Worm (Caenorhabditis elegans) whole organism, young adult: Measurements from ENCODE around the gene oma-2.

Experiments
- C17E4.6 ChIP-seq: fragments of 200-800 bp; sonication (Bioruptor generic); IDR thresholded peaks from 2 replicates; pipeline ENCODE4 v1.3.6; 2022; ENCODE audit warnings: missing genetic modification reagents, missing genetic modification characterization, missing compliant biosample characterization
- F10E7.11 ChIP-seq: sonication (generic microtip); optimal IDR thresholded peaks from 2 replicates; lab custom pipeline; 2017; ENCODE audit warnings: mild to moderate bottlenecking, missing genetic modification characterization, moderate library complexity, missing compliant biosample characterization
- F33H1.4 ChIP-seq: fragments of 200-800 bp; sonication (Bioruptor generic); IDR thresholded peaks from 2 replicates; pipeline ENCODE4 v1.3.6; 2022; ENCODE audit warnings: missing genetic modification reagents, missing genetic modification characterization, missing compliant biosample characterization
- F37B4.10 ChIP-seq: fragments of 200-800 bp; sonication (Bioruptor generic); IDR thresholded peaks from 2 replicates; pipeline ENCODE4 v1.3.6; 2022; ENCODE audit warnings: missing genetic modification characterization, missing compliant biosample characterization
- F39B2.1 ChIP-seq: fragments of 200-800 bp; sonication (Bioruptor generic); IDR thresholded peaks from 2 replicates; pipeline ENCODE4 v1.3.6; 2022; ENCODE audit warnings: missing genetic modification reagents, missing genetic modification characterization, missing compliant biosample characterization
- F52B5.7 ChIP-seq: sonication (generic microtip); optimal IDR thresholded peaks from 2 replicates; lab custom pipeline; 2016; ENCODE audit warnings: mild to moderate bottlenecking, missing genetic modification characterization, missing compliant biosample characterization
- F55B11.4 ChIP-seq: sonication (generic microtip); optimal IDR thresholded peaks from 2 replicates; lab custom pipeline; 2016; ENCODE audit warnings: missing compliant biosample characterization, missing genetic modification characterization, borderline replicate concordance; ENCODE audit not compliant: insufficient read depth
- F57A8.1 ChIP-seq: fragments of 200-800 bp; sonication (Bioruptor generic); optimal IDR thresholded peaks from 2 replicates; lab custom pipeline; 2018; ENCODE audit warnings: mild to moderate bottlenecking, missing genetic modification characterization, moderate library complexity, missing compliant biosample characterization
- F57C9.4 ChIP-seq: sonication (generic microtip); optimal IDR thresholded peaks from 2 replicates; lab custom pipeline; 2017; ENCODE audit warnings: mild to moderate bottlenecking, missing genetic modification characterization, missing compliant biosample characterization
- K12H6.12 ChIP-seq: fragments of 200-800 bp; sonication (Bioruptor generic); optimal IDR thresholded peaks from 2 replicates; lab custom pipeline; 2018; ENCODE audit warnings: mild to moderate bottlenecking, missing genetic modification characterization, missing compliant biosample characterization
- Y53F4B.3 ChIP-seq: fragments of 200-800 bp; sonication (Bioruptor generic); IDR thresholded peaks from 2 replicates; pipeline ENCODE4 v1.3.6; 2022; ENCODE audit warnings: missing genetic modification reagents, missing genetic modification characterization, missing compliant biosample characterization
- Y67H2A.10 ChIP-seq: fragments of 200-800 bp; sonication (Bioruptor generic); conservative IDR thresholded peaks from 2 replicates; pipeline ENCODE4 v1.3.6; 2022; ENCODE audit warnings: missing genetic modification reagents, missing genetic modification characterization, missing compliant biosample characterization
- Y79H2A.3 ChIP-seq: fragments of 200-800 bp; sonication (Bioruptor generic); conservative IDR thresholded peaks from 2 replicates; pipeline ENCODE4 v1.3.6; 2022; ENCODE audit warnings: missing genetic modification reagents, missing genetic modification characterization, missing compliant biosample characterization
- Y95B8A.8 ChIP-seq: fragments of 200-800 bp; sonication (Bioruptor generic); IDR thresholded peaks from 2 replicates; pipeline ENCODE4 v1.3.6; 2022; ENCODE audit warnings: missing genetic modification reagents, missing genetic modification characterization, missing compliant biosample characterization
- ZK185.1 ChIP-seq: sonication (generic microtip); optimal IDR thresholded peaks from 2 replicates; lab custom pipeline; 2016; ENCODE audit warnings: mild to moderate bottlenecking, missing genetic modification characterization, missing compliant biosample characterization; ENCODE audit not compliant: poor library complexity, severe bottlenecking
- aptf-2 ChIP-seq: fragments of 200-800 bp; sonication (Bioruptor generic); conservative IDR thresholded peaks from 2 replicates; pipeline ENCODE4 v1.3.6; 2022; ENCODE audit warnings: missing genetic modification reagents, missing genetic modification characterization, missing compliant biosample characterization
- athp-1 ChIP-seq: sonication (generic microtip); optimal IDR thresholded peaks from 2 replicates; lab custom pipeline; 2017; ENCODE audit warnings: mild to moderate bottlenecking, missing genetic modification characterization, missing compliant biosample characterization
- attf-6 ChIP-seq: fragments of 200-800 bp; sonication (Bioruptor generic); IDR thresholded peaks from 2 replicates; pipeline ENCODE4 v1.3.6; 2022; ENCODE audit warnings: missing genetic modification reagents, missing genetic modification characterization, missing compliant biosample characterization
- bed-2 ChIP-seq: fragments of 200-800 bp; sonication (Bioruptor generic); IDR thresholded peaks from 2 replicates; pipeline ENCODE4 v1.3.6; 2022; ENCODE audit warnings: missing genetic modification reagents, missing genetic modification characterization, missing compliant biosample characterization
- ceh-100 ChIP-seq: fragments of 200-800 bp; sonication (Bioruptor generic); IDR thresholded peaks from 2 replicates; pipeline ENCODE4 v1.3.6; 2022; ENCODE audit warnings: missing genetic modification reagents, missing genetic modification characterization, missing compliant biosample characterization
- ceh-27 ChIP-seq: fragments of 200-800 bp; sonication (Bioruptor generic); optimal IDR thresholded peaks from 2 replicates; lab custom pipeline; 2018; ENCODE audit warnings: mild to moderate bottlenecking, missing genetic modification characterization, moderate library complexity, missing compliant biosample characterization
- dpff-1 ChIP-seq: sonication (generic microtip); optimal IDR thresholded peaks from 2 replicates; lab custom pipeline; 2017; ENCODE audit warnings: mild to moderate bottlenecking, missing genetic modification characterization, missing compliant biosample characterization
- efl-1 ChIP-seq: fragments of 150-350 bp; optimal IDR thresholded peaks from 2 replicates; lab custom pipeline; 2014; ENCODE audit warnings: missing biosample characterization, missing genetic modification reagents, missing genetic modification characterization
- egl-44 ChIP-seq: fragments of 200-800 bp; sonication (Bioruptor generic); IDR thresholded peaks from 2 replicates; pipeline ENCODE4 v1.3.6; 2022; ENCODE audit warnings: missing genetic modification reagents, missing genetic modification characterization, missing compliant biosample characterization
- ets-4 ChIP-seq: fragments of 200-800 bp; sonication (Bioruptor generic); optimal IDR thresholded peaks from 2 replicates; lab custom pipeline; 2018; ENCODE audit warnings: mild to moderate bottlenecking, missing genetic modification characterization, missing compliant biosample characterization
- him-1 ChIP-seq: sonication (generic microtip); optimal IDR thresholded peaks from 2 replicates; lab custom pipeline; 2016; ENCODE audit warnings: missing genotype, missing genetic modification reagents, missing genetic modification characterization, missing compliant biosample characterization
- hmg-20 ChIP-seq: fragments of 200-800 bp; sonication (Bioruptor generic); IDR thresholded peaks from 2 replicates; pipeline ENCODE4 v1.3.6; 2022; ENCODE audit warnings: missing genetic modification reagents, missing genetic modification characterization, missing compliant biosample characterization
- hsf-1 ChIP-seq: fragments of 200-800 bp; sonication (Bioruptor generic); IDR thresholded peaks from 2 replicates; pipeline ENCODE4 v1.3.6; 2022; ENCODE audit warnings: missing genetic modification reagents, missing genetic modification characterization, missing compliant biosample characterization
- let-607 ChIP-seq, 2 experiments: fragments of 200-800 bp in 1 of 2; sonication (Bioruptor generic) in 1 of 2; sonication (generic microtip) in 1 of 2; optimal IDR thresholded peaks; 2 replicates each; lab custom pipeline; 2016 to 2018; ENCODE audit warnings: mild to moderate bottlenecking in 2 of 2, missing compliant biosample characterization in 2 of 2, missing genetic modification characterization in 2 of 2, moderate library complexity in 2 of 2, missing genotype in 1 of 2
- lin-26 ChIP-seq: fragments of 200-800 bp; sonication (Bioruptor generic); IDR thresholded peaks from 2 replicates; pipeline ENCODE4 v1.3.6; 2022; ENCODE audit warnings: missing genetic modification reagents, missing genetic modification characterization, missing compliant biosample characterization
- lin-54 ChIP-seq: fragments of 200-800 bp; sonication (Bioruptor generic); optimal IDR thresholded peaks from 2 replicates; lab custom pipeline; 2018; ENCODE audit warnings: mild to moderate bottlenecking, missing genetic modification characterization, missing compliant biosample characterization
- madf-6 ChIP-seq: fragments of 200-800 bp; sonication (Bioruptor generic); IDR thresholded peaks from 2 replicates; pipeline ENCODE4 v1.3.6; 2022; ENCODE audit warnings: missing genetic modification reagents, missing genetic modification characterization, missing compliant biosample characterization
- madf-8 ChIP-seq: fragments of 200-800 bp; sonication (Bioruptor generic); conservative IDR thresholded peaks from 2 replicates; pipeline ENCODE4 v1.3.6; 2022; ENCODE audit warnings: missing genetic modification reagents, missing genetic modification characterization, missing compliant biosample characterization
- nfya-1 ChIP-seq: sonication (generic microtip); optimal IDR thresholded peaks from 2 replicates; lab custom pipeline; 2017; ENCODE audit warnings: antibody characterized with exemption, missing compliant biosample characterization, missing genetic modification characterization, borderline replicate concordance; ENCODE audit not compliant: insufficient read depth
- nhr-179 ChIP-seq: sonication (generic microtip); optimal IDR thresholded peaks from 2 replicates; lab custom pipeline; 2016; ENCODE audit warnings: mild to moderate bottlenecking, missing genetic modification characterization, missing compliant biosample characterization
- nhr-27 ChIP-seq: fragments of 200-800 bp; sonication (Bioruptor generic); optimal IDR thresholded peaks from 2 replicates; lab custom pipeline; 2018; ENCODE audit warnings: mild to moderate bottlenecking, missing genetic modification characterization, moderate library complexity, missing compliant biosample characterization
- nhr-90 ChIP-seq: sonication (generic microtip); optimal IDR thresholded peaks from 2 replicates; lab custom pipeline; 2016; ENCODE audit warnings: missing genotype, mild to moderate bottlenecking, missing genetic modification characterization, missing compliant biosample characterization
- pbrm-1 ChIP-seq: fragments of 200-800 bp; sonication (Bioruptor generic); IDR thresholded peaks from 2 replicates; pipeline ENCODE4 v1.3.6; 2022; ENCODE audit warnings: missing genetic modification reagents, missing genetic modification characterization, missing compliant biosample characterization
- rpc-1 ChIP-seq, 2 experiments: fragments of 150-350 bp in 1 of 2; sonication (generic microtip) in 1 of 2; optimal IDR thresholded peaks; 2 replicates each; lab custom pipeline; 2014 to 2018; ENCODE audit warnings: missing biosample characterization in 1 of 2, missing genetic modification characterization in 1 of 2, missing genetic modification reagents in 1 of 2, missing genotype in 1 of 2
- sea-2 ChIP-seq: fragments of 200-800 bp; sonication (Bioruptor generic); IDR thresholded peaks from 2 replicates; pipeline ENCODE4 v1.3.6; 2022; ENCODE audit warnings: missing genetic modification characterization, missing compliant biosample characterization
- snpc-1.3 ChIP-seq: sonication (generic microtip); optimal IDR thresholded peaks from 2 replicates; lab custom pipeline; 2017; ENCODE audit warnings: missing genetic modification characterization, mild to moderate bottlenecking, missing compliant biosample characterization, antibody characterized with exemption, moderate library complexity, missing genotype, missing genetic modification reagents; ENCODE audit not compliant: insufficient read depth
- snpc-4 ChIP-seq, 5 experiments: fragments of 150-350 bp in 1 of 5; sonication (generic microtip) in 4 of 5; optimal IDR thresholded peaks; 2 replicates each; lab custom pipeline; 2014 to 2018; ENCODE audit warnings: missing genetic modification characterization in 5 of 5, missing biosample characterization in 3 of 5, antibody characterized with exemption in 2 of 5, mild to moderate bottlenecking in 2 of 5, missing compliant biosample characterization in 2 of 5, missing genotype in 2 of 5, moderate library complexity in 2 of 5, missing genetic modification reagents in 1 of 5
- tbp1 ChIP-seq: fragments of 200-800 bp; sonication (Bioruptor generic); optimal IDR thresholded peaks from 2 replicates; lab custom pipeline; 2018; ENCODE audit warnings: mild to moderate bottlenecking, missing genetic modification characterization, missing compliant biosample characterization
- xnd-1 ChIP-seq: sonication (generic microtip); optimal IDR thresholded peaks from 2 replicates; lab custom pipeline; 2016; ENCODE audit warnings: missing genotype, missing genetic modification reagents, missing genetic modification characterization, missing compliant biosample characterization
- zim-3 ChIP-seq: sonication (generic microtip); optimal IDR thresholded peaks from 2 replicates; lab custom pipeline; 2017; ENCODE audit warnings: mild to moderate bottlenecking, missing genetic modification characterization, moderate library complexity, missing compliant biosample characterization
- ztf-18 ChIP-seq: sonication (generic microtip); optimal IDR thresholded peaks from 2 replicates; lab custom pipeline; 2016; ENCODE audit warnings: missing genotype, mild to moderate bottlenecking, missing genetic modification characterization, missing compliant biosample characterization
- ztf-26 ChIP-seq: sonication (generic microtip); optimal IDR thresholded peaks from 2 replicates; lab custom pipeline; 2017; ENCODE audit warnings: missing genetic modification characterization, missing compliant biosample characterization

oma-2 gene

ce11 chrV:8000929-8001513 lies 28.2 kb upstream of the oma-2 start, which contains the start of gene Y97E10AR.1:
Gene Y97E10AR.1, plus strand, starts transcription at chrV:8001463.
- TF ChIP-seq F39B2.1 (GFP tag; lab: Robert Waterston, UW) (no peak), madf-8 (no peak), lin-26 (GFP tag; lab: Robert Waterston, UW) (no peak), nhr-90 (tag; lab: Kevin White, UChicago) (peak; percentile 58), F55B11.4 (tag; lab: Kevin White, UChicago) (no peak), aptf-2 (GFP tag; lab: Robert Waterston, UW) (no peak), attf-6 (GFP tag; lab: Robert Waterston, UW) (no peak), let-607 (tag; optimal IDR thresholded peaks at IDR 0.05; lab: Kevin White, UChicago) (peak; percentile 62 to 68), efl-1 (GFP tag; lab: Kevin White, UChicago) (no peak), ZK185.1 (tag; lab: Kevin White, UChicago) (peak; percentile 26), sea-2 (GFP tag; lab: Robert Waterston, UW) (no peak), zim-3 (tag; lab: Kevin White, UChicago) (no peak), F57C9.4 (no peak), ets-4 (peak; percentile 52), rpc-1 (optimal IDR thresholded peaks at IDR 0.05; lab: Kevin White, UChicago) (no peak), rpc-1 (tag; optimal IDR thresholded peaks at IDR 0.05; lab: Kevin White, UChicago) (no peak), him-1 (no peak), K12H6.12 (tag; lab: Kevin White, UChicago) (peak; percentile 81), nfya-1 (no peak), C17E4.6 (GFP tag; lab: Robert Waterston, UW) (no peak), athp-1 (tag; lab: Kevin White, UChicago) (no peak), hsf-1 (GFP tag; lab: Robert Waterston, UW) (no peak), lin-54 (GFP tag; lab: Kevin White, UChicago) (no peak), F33H1.4 (no peak), F52B5.7 (tag; lab: Kevin White, UChicago) (no peak), madf-6 (GFP tag; lab: Robert Waterston, UW) (no peak), Y53F4B.3 (GFP tag; lab: Robert Waterston, UW) (no peak), dpff-1 (tag; lab: Kevin White, UChicago) (no peak), egl-44 (GFP tag; lab: Robert Waterston, UW) (no peak), ztf-18 (tag; lab: Kevin White, UChicago) (peak; percentile 49), ceh-100 (GFP tag; lab: Robert Waterston, UW) (no peak), hmg-20 (GFP tag; lab: Robert Waterston, UW) (no peak), F10E7.11 (tag; lab: Kevin White, UChicago) (no peak), ceh-27 (GFP tag; lab: Kevin White, UChicago) (peak; percentile 27), nhr-27 (tag; lab: Kevin White, UChicago) (no peak), ztf-26 (tag; lab: Kevin White, UChicago) (no peak), F57A8.1 (GFP tag; lab: Kevin White, UChicago) (no peak), snpc-4 (GFP tag; optimal IDR thresholded peaks at IDR 0.05; lab: Kevin White, UChicago) (no peak), snpc-4 (tag; optimal IDR thresholded peaks at IDR 0.05; lab: Kevin White, UChicago) (peak; percentile 29 to 51 (median 40)), Y79H2A.3 (no peak), tbp1 (GFP tag; lab: Kevin White, UChicago) (no peak), Y95B8A.8 (GFP tag; lab: Robert Waterston, UW) (no peak), pbrm-1 (GFP tag; lab: Robert Waterston, UW) (peak; percentile 57), bed-2 (GFP tag; lab: Robert Waterston, UW) (no peak), snpc-1.3 (tag; lab: Kevin White, UChicago) (no peak), F37B4.10 (no peak), Y67H2A.10 (no peak), nhr-179 (tag; lab: Kevin White, UChicago) (no peak), xnd-1 (tag; lab: Kevin White, UChicago) (no peak)
